Worm (Caenorhabditis elegans): ENCODE data around the gene egrh-1.

Gene egrh-1

ce11 chrX:14894380-14894779 is 48.6 kb downstream of the egrh-1 start (continued):
- TF ChIP-seq dmd-8 (GFP tag; IDR thresholded peaks at IDR 0.05), result no peak
- TF ChIP-seq saeg-2 (GFP tag; IDR thresholded peaks at IDR 0.05), result no peak
- TF ChIP-seq duxl-1 (tag; optimal IDR thresholded peaks at IDR 0.05; ENCODE audit: poor library complexity), result no peak
- TF ChIP-seq egl-43 (GFP tag; IDR thresholded peaks at IDR 0.05), result no peak
- no peak for TF ChIP-seq hmg-1.1 (GFP tag; IDR thresholded peaks at IDR 0.05)
- no peak for TF ChIP-seq gei-8 (GFP tag; optimal IDR thresholded peaks at IDR 0.05)
- no peak for TF ChIP-seq cey-2 (tag; optimal IDR thresholded peaks at IDR 0.05; ENCODE audit: borderline replicate concordance, insufficient read depth)
- no peak for TF ChIP-seq zip-2 (tag; optimal IDR thresholded peaks at IDR 0.05)
- TF ChIP-seq lim-7 (GFP tag; IDR thresholded peaks at IDR 0.05), result no peak
- no peak for TF ChIP-seq mes-2 (tag; optimal IDR thresholded peaks at IDR 0.05; ENCODE audit: poor library complexity, severe bottlenecking)
- no peak for TF ChIP-seq nhr-6 (tag; optimal IDR thresholded peaks at IDR 0.05)
- TF ChIP-seq zag-1 (tag; optimal IDR thresholded peaks at IDR 0.05), result no peak
- TF ChIP-seq unc-62 (GFP tag; optimal IDR thresholded peaks at IDR 0.05 in 1 of 2), result peak in 1 of 2 experiments; percentile 97
- TF ChIP-seq unc-62 (tag; optimal IDR thresholded peaks at IDR 0.05), result no peak
- no peak for TF ChIP-seq daf-8 (GFP tag; IDR thresholded peaks at IDR 0.05)
- TF ChIP-seq nhr-41 (GFP tag; IDR thresholded peaks at IDR 0.05), result no peak
- no peak for TF ChIP-seq ZK337.2 (GFP tag; IDR thresholded peaks at IDR 0.05)
- TF ChIP-seq ztf-7 (tag; optimal IDR thresholded peaks at IDR 0.05), result no peak
- TF ChIP-seq ceh-82 (tag; optimal IDR thresholded peaks at IDR 0.05), result no peak
- no peak for TF ChIP-seq zfp-2 (tag; optimal IDR thresholded peaks at IDR 0.05)
- TF ChIP-seq fkh-10 (GFP tag; optimal IDR thresholded peaks at IDR 0.05), result no peak
- no peak for TF ChIP-seq Y5F2A.4 (GFP tag; optimal IDR thresholded peaks at IDR 0.05)
- TF ChIP-seq mdt-29 (GFP tag; IDR thresholded peaks at IDR 0.05), result no peak
- no peak for TF ChIP-seq madf-9 (GFP tag; conservative IDR thresholded peaks at IDR 0.05)
- no peak for TF ChIP-seq nhr-10 (tag; optimal IDR thresholded peaks at IDR 0.05)
- no peak for TF ChIP-seq D1046.2 (GFP tag; IDR thresholded peaks at IDR 0.05)
- TF ChIP-seq lsy-2 (tag; optimal IDR thresholded peaks at IDR 0.05), result no peak
- peak; percentile 69 for TF ChIP-seq nhr-28 (tag; optimal IDR thresholded peaks at IDR 0.05)
- peak; percentile 33 for TF ChIP-seq aha-1 (tag)
- no peak for TF ChIP-seq Y105C5A.15 (GFP tag; IDR thresholded peaks at IDR 0.05)
- no peak for TF ChIP-seq nhr-111 (GFP tag; optimal IDR thresholded peaks at IDR 0.05)
- TF ChIP-seq dmd-9 (GFP tag; IDR thresholded peaks at IDR 0.05), result no peak
- 0 out of 2 replicates have a peak, but pooled peaks have one; percentile 38 for TF ChIP-seq ceh-20 (GFP tag; IDR thresholded peaks at IDR 0.05)
- TF ChIP-seq ctbp-1 (GFP tag; IDR thresholded peaks at IDR 0.05), result no peak
- TF ChIP-seq madf-5 (GFP tag; IDR thresholded peaks at IDR 0.05), result no peak
- no peak for TF ChIP-seq unc-130 (GFP tag; optimal IDR thresholded peaks at IDR 0.05)
- no peak for TF ChIP-seq tag-97 (GFP tag; IDR thresholded peaks at IDR 0.05)
- no peak for TF ChIP-seq F26F4.8 (GFP tag; conservative IDR thresholded peaks at IDR 0.05)
- TF ChIP-seq ceh-44 (GFP tag; IDR thresholded peaks at IDR 0.05), result no peak
- TF ChIP-seq F37D6.2 (tag; optimal IDR thresholded peaks at IDR 0.05), result no peak
- TF ChIP-seq F49E8.2 (tag; optimal IDR thresholded peaks at IDR 0.05; ENCODE audit: borderline replicate concordance), result no peak
- TF ChIP-seq nhr-48 (tag; optimal IDR thresholded peaks at IDR 0.05), result no peak
- TF ChIP-seq dmd-6 (GFP tag; IDR thresholded peaks at IDR 0.05), result no peak
- TF ChIP-seq hlh-11 (tag; optimal IDR thresholded peaks at IDR 0.05), result peak; percentile 27
- no peak for TF ChIP-seq ceh-62 (tag; optimal IDR thresholded peaks at IDR 0.05)
- no peak for TF ChIP-seq daf-19 (GFP tag; conservative IDR thresholded peaks at IDR 0.05)
- no peak for TF ChIP-seq nhr-77 (tag; optimal IDR thresholded peaks at IDR 0.05)
- no peak for TF ChIP-seq F44E2.7 (GFP tag; IDR thresholded peaks at IDR 0.05)
- TF ChIP-seq nhr-237 (tag; optimal IDR thresholded peaks at IDR 0.05), result no peak
- no peak for TF ChIP-seq lin-38 (GFP tag; IDR thresholded peaks at IDR 0.05)
- TF ChIP-seq egl-27 (tag; optimal IDR thresholded peaks at IDR 0.05), result no peak
- no peak for TF ChIP-seq daf-16 (GFP tag; optimal IDR thresholded peaks at IDR 0.05)
- no peak for TF ChIP-seq daf-16 (tag; optimal IDR thresholded peaks at IDR 0.05)
